Worm (Caenorhabditis elegans): ENCODE measurements around the gene srh-192.

DNA sequence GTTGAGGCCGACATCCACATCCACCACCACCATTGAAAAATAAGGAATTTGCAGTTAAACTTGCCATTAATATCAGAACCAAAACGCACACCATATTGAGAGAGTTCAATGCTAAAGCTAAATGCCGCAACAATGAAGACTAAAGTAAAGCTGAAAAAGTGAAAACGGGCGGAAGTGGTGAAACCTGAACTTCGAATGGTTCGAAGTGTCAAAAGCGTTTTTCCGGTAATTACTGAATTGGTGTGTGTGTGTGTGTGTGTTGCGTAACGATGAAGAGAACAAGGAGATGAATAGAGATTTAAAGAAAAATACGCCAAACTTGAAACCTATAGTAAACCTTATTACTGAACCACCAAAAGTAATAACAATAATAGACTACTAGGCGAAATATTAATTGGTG, 49.6 kb upstream of the srh-192 start, which contains the start of gene grl-13:
- TF ChIP-seq eor-1 (tag; optimal IDR thresholded peaks at IDR 0.05), result no peak
- TF ChIP-seq snpc-4 (tag; optimal IDR thresholded peaks at IDR 0.05), result no peak

All from whole organism, L3 larva.